Fruit fly (Drosophila melanogaster): ENCODE data around the gene poe.

poe gene

DNA sequence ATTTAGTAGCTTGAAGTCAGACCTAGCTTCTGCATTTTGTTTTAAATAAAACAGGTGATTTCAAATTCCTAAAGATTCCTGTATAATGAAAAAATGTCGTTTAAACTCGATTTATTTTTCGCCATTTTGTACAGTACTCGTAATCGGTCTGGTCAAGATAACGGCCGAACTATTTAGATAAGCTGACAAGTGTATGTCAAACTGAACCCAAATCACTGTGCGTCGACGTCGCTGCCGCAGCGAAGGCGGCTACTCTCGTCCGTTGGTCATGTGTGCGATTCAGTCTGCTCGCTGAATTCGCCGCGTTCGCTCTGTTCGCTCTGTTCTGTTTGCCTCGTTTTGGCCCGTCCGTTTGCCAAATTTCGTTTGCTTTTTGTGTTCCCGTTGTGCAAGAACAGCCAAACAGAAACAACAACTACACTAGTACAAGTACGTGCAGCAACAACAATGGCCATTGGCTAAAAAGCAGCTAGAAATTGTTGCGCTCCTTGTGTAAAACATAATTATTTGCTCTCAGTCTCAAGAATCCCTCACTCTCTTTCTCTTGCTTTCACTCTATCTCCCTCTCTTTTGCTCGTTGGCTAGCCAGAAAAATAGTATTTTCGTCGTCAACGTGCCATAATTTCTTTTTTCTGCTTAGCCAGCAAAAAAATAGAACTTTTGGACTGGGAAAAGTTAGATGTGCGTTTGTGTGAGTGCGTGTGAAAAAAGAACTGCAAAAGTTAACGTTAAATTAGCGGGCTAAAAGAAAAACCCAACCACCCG, 16.8 kb upstream of the poe start (continued):
- no peak for TF ChIP-seq dm (GFP tag; optimal IDR thresholded peaks at IDR 0.05)
- TF ChIP-seq gsb-n (tag; optimal IDR thresholded peaks at IDR 0.05): no peak
- TF ChIP-seq ham (GFP tag; IDR thresholded peaks at IDR 0.05): no peak
- TF ChIP-seq Hr78 (GFP tag; optimal IDR thresholded peaks at IDR 0.05): no peak
- no peak for TF ChIP-seq inv (GFP tag; IDR thresholded peaks at IDR 0.05; ENCODE audit: partially characterized antibody)
- TF ChIP-seq Bteb2 (GFP tag; optimal IDR thresholded peaks at IDR 0.05): no peak
- TF ChIP-seq pb (GFP tag; optimal IDR thresholded peaks at IDR 0.05): no peak
- TF ChIP-seq bcd (GFP tag; optimal IDR thresholded peaks at IDR 0.05): no peak
- 0 out of 4 replicates have a peak, but pooled peaks have one; percentile 17 for TF ChIP-seq Dll (GFP tag; IDR thresholded peaks at IDR 0.05; ENCODE audit: partially characterized antibody)
- TF ChIP-seq Myb (GFP tag; optimal IDR thresholded peaks at IDR 0.05): no peak
- TF ChIP-seq PHDP (tag; optimal IDR thresholded peaks at IDR 0.05): peak; percentile 31
- no peak for TF ChIP-seq kah (GFP tag; optimal IDR thresholded peaks at IDR 0.05)
- TF ChIP-seq croc (GFP tag; conservative IDR thresholded peaks at IDR 0.05): no peak
- no peak for TF ChIP-seq CG30431 (GFP tag; optimal IDR thresholded peaks at IDR 0.05)
- no peak for TF ChIP-seq Dek (tag; optimal IDR thresholded peaks at IDR 0.05)
- no peak for TF ChIP-seq aop (GFP tag; IDR thresholded peaks at IDR 0.05)
- no peak for TF ChIP-seq HLH4C (GFP tag; IDR thresholded peaks at IDR 0.05; ENCODE audit: partially characterized antibody)
- TF ChIP-seq CG6854 (GFP tag; optimal IDR thresholded peaks at IDR 0.05): peak; percentile 27
- no peak for TF ChIP-seq CG17328 (GFP tag; IDR thresholded peaks at IDR 0.05)
- TF ChIP-seq CG8924 (tag; optimal IDR thresholded peaks at IDR 0.05): no peak
- TF ChIP-seq CG2202 (tag; optimal IDR thresholded peaks at IDR 0.05): no peak
- TF ChIP-seq CG4282 (GFP tag; optimal IDR thresholded peaks at IDR 0.05): no peak
- no peak for TF ChIP-seq CHES-1-like (GFP tag; optimal IDR thresholded peaks at IDR 0.05)
- TF ChIP-seq CG6683 (GFP tag; optimal IDR thresholded peaks at IDR 0.05): no peak
- no peak for TF ChIP-seq CG9609 (GFP tag; optimal IDR thresholded peaks at IDR 0.05)
- no peak for TF ChIP-seq en (GFP tag; optimal IDR thresholded peaks at IDR 0.05)
- no peak for TF ChIP-seq CG13624 (GFP tag; optimal IDR thresholded peaks at IDR 0.05)
- TF ChIP-seq crp (GFP tag; optimal IDR thresholded peaks at IDR 0.05): no peak
- TF ChIP-seq BtbVII (GFP tag; optimal IDR thresholded peaks at IDR 0.05): no peak
- peak; percentile 41 for TF ChIP-seq Hand (GFP tag; optimal IDR thresholded peaks at IDR 0.05)
- no peak for TF ChIP-seq slbo (GFP tag; IDR thresholded peaks at IDR 0.05)
- TF ChIP-seq MBD-R2 (GFP tag; IDR thresholded peaks at IDR 0.05): no peak
- no peak for TF ChIP-seq Bdp1 (GFP tag; optimal IDR thresholded peaks at IDR 0.05)
- no peak for TF ChIP-seq esg (GFP tag; conservative IDR thresholded peaks at IDR 0.05)
- 0 out of 4 replicates have a peak, but pooled peaks have one; percentile 64 for TF ChIP-seq chinmo (GFP tag; IDR thresholded peaks at IDR 0.05; ENCODE audit: partially characterized antibody)
- 0 out of 2 replicates have a peak, but pooled peaks have one; percentile 5 for TF ChIP-seq CG31224 (GFP tag; IDR thresholded peaks at IDR 0.05)
- TF ChIP-seq twi (tag; optimal IDR thresholded peaks at IDR 0.05): no peak
- no peak for TF ChIP-seq Dip3 (GFP tag; optimal IDR thresholded peaks at IDR 0.05)
- peak; percentile 28 for TF ChIP-seq lilli (GFP tag; optimal IDR thresholded peaks at IDR 0.05)
- TF ChIP-seq CG34224 (GFP tag; IDR thresholded peaks at IDR 0.05; ENCODE audit: partially characterized antibody): no peak; the same call in 2 of the 3 replicates
- no peak for TF ChIP-seq Opbp (GFP tag; IDR thresholded peaks at IDR 0.05; ENCODE audit: partially characterized antibody)
- peak; percentile 68; the same call in 1 of the 2 replicates for TF ChIP-seq chm (GFP tag; IDR thresholded peaks at IDR 0.05)
- TF ChIP-seq onecut (GFP tag; IDR thresholded peaks at IDR 0.05): no peak
- TF ChIP-seq ems (GFP tag; optimal IDR thresholded peaks at IDR 0.05): no peak
- TF ChIP-seq CG12391 (tag; optimal IDR thresholded peaks at IDR 0.05): no peak
- no peak for TF ChIP-seq ttk (GFP tag; IDR thresholded peaks at IDR 0.05)
- no peak for TF ChIP-seq hbn (GFP tag; IDR thresholded peaks at IDR 0.05; ENCODE audit: partially characterized antibody)
- TF ChIP-seq CG16863 (GFP tag; optimal IDR thresholded peaks at IDR 0.05): no peak
- no peak for TF ChIP-seq CG8281 (tag; optimal IDR thresholded peaks at IDR 0.05)
